Fruit fly (Drosophila melanogaster) whole organism, wandering third instar larva: ENCODE results near the gene Ufd4.

Experiments used
- Abd-B ChIP-seq: fragments of >200 bp; optimal IDR thresholded peaks from 2 replicates; lab custom pipeline; 2017; ENCODE audit warnings: missing biosample characterization, missing genetic modification characterization
- CG32264 ChIP-seq: fragments of 200-800 bp; sonication (Bioruptor generic); optimal IDR thresholded peaks from 2 replicates; lab custom pipeline; 2016; ENCODE audit warnings: missing biosample characterization, missing genetic modification characterization
- CG9705 ChIP-seq: fragments of 200-800 bp; sonication (Bioruptor generic); optimal IDR thresholded peaks from 2 replicates; lab custom pipeline; 2018; ENCODE audit warnings: missing biosample characterization, mild to moderate bottlenecking, missing genetic modification characterization
- CrebA ChIP-seq: fragments of 200-800 bp; sonication (Bioruptor generic); optimal IDR thresholded peaks from 2 replicates; lab custom pipeline; 2016; ENCODE audit warnings: missing biosample characterization, mild to moderate bottlenecking, missing genetic modification characterization, borderline replicate concordance
- Dfd ChIP-seq: fragments of >200 bp; optimal IDR thresholded peaks from 2 replicates; lab custom pipeline; 2017; ENCODE audit warnings: missing biosample characterization, missing genetic modification characterization
- GATAd ChIP-seq: sonication (Bioruptor generic); optimal IDR thresholded peaks from 2 replicates; lab custom pipeline; 2016; ENCODE audit warnings: missing biosample characterization, missing genetic modification characterization
- HLH106 ChIP-seq: fragments of 200-800 bp; optimal IDR thresholded peaks from 3 replicates; lab custom pipeline; 2019; ENCODE audit warnings: missing biosample characterization, mild to moderate bottlenecking, missing genetic modification characterization, moderate library complexity
- Hnf4 ChIP-seq: fragments of 200-800 bp; sonication (Bioruptor generic); optimal IDR thresholded peaks from 2 replicates; lab custom pipeline; 2016; ENCODE audit warnings: missing biosample characterization, mild to moderate bottlenecking, missing genetic modification characterization
- Hr78 ChIP-seq: fragments of >200 bp; optimal IDR thresholded peaks from 2 replicates; lab custom pipeline; 2017; ENCODE audit warnings: missing biosample characterization, missing genetic modification characterization
- Hr83 ChIP-seq: fragments of 200-300 bp; sonication (Bioruptor generic); optimal IDR thresholded peaks from 2 replicates; lab custom pipeline; 2016; ENCODE audit warnings: missing biosample characterization, mild to moderate bottlenecking, missing genetic modification characterization, moderate library complexity; ENCODE audit not compliant: poor library complexity, severe bottlenecking
- Jra ChIP-seq: sonication (Bioruptor generic); optimal IDR thresholded peaks from 2 replicates; lab custom pipeline; 2016; ENCODE audit warnings: missing biosample characterization, missing genetic modification characterization
- Mio ChIP-seq: sonication (Bioruptor generic); optimal IDR thresholded peaks from 2 replicates; lab custom pipeline; 2016; ENCODE audit warnings: missing biosample characterization, missing genetic modification characterization
- Myc ChIP-seq: fragments of >200 bp; optimal IDR thresholded peaks from 2 replicates; lab custom pipeline; 2017
- N ChIP-seq: fragments of >200 bp; optimal IDR thresholded peaks from 2 replicates; lab custom pipeline; 2018; ENCODE audit warnings: missing biosample characterization, missing external identifiers, missing genetic modification characterization
- OdsH ChIP-seq: fragments of 200-800 bp; sonication (Bioruptor generic); optimal IDR thresholded peaks from 2 replicates; lab custom pipeline; 2016; ENCODE audit warnings: missing biosample characterization, mild to moderate bottlenecking, missing genetic modification characterization
- Rel ChIP-seq, 2 experiments: fragments of 200-800 bp; sonication (Bioruptor generic) in 1 of 2; optimal IDR thresholded peaks; 2 replicates in 1 of 2; 3 replicates in 1 of 2; lab custom pipeline; 2016 to 2019; ENCODE audit warnings: mild to moderate bottlenecking in 2 of 2, missing biosample characterization in 2 of 2, missing genetic modification characterization in 2 of 2, moderate library complexity in 1 of 2
- Sp1 ChIP-seq: fragments of 200-800 bp; sonication (Bioruptor generic); optimal IDR thresholded peaks from 3 replicates; lab custom pipeline; 2019; ENCODE audit warnings: missing biosample characterization, mild to moderate bottlenecking, missing genetic modification characterization, moderate library complexity
- br ChIP-seq: fragments of 200-800 bp; sonication (Bioruptor generic); optimal IDR thresholded peaks from 2 replicates; lab custom pipeline; 2016; ENCODE audit warnings: missing biosample characterization, missing genetic modification characterization
- brk ChIP-seq: fragments of 200-800 bp; sonication (Bioruptor generic); optimal IDR thresholded peaks from 2 replicates; lab custom pipeline; 2016; ENCODE audit warnings: missing biosample characterization, mild to moderate bottlenecking, missing genetic modification characterization
- dsf ChIP-seq: sonication (Bioruptor generic); optimal IDR thresholded peaks from 2 replicates; lab custom pipeline; 2016; ENCODE audit warnings: missing biosample characterization, missing genetic modification characterization, borderline replicate concordance
- ey ChIP-seq: fragments of 200-800 bp; sonication (Bioruptor generic); optimal IDR thresholded peaks from 2 replicates; lab custom pipeline; 2016; ENCODE audit warnings: missing biosample characterization, missing genetic modification characterization
- foxo ChIP-seq, 2 experiments: fragments of 200-800 bp; sonication (Bioruptor generic); optimal IDR thresholded peaks; 2 replicates in 1 of 2; 3 replicates in 1 of 2; lab custom pipeline; 2016 to 2017; ENCODE audit warnings: missing biosample characterization in 2 of 2, missing genetic modification characterization in 2 of 2
- fru ChIP-seq: fragments of 200-800 bp; sonication (Bioruptor generic); optimal IDR thresholded peaks from 3 replicates; lab custom pipeline; 2016; ENCODE audit warnings: missing biosample characterization, mild to moderate bottlenecking, missing genetic modification characterization
- jim ChIP-seq: fragments of 175-275, 200-325 bp; sonication (Bioruptor generic); optimal IDR thresholded peaks from 2 replicates; lab custom pipeline; 2016; ENCODE audit warnings: missing biosample characterization, mild to moderate bottlenecking, missing genetic modification characterization
- lola ChIP-seq: fragments of >200 bp; optimal IDR thresholded peaks from 2 replicates; lab custom pipeline; 2017; ENCODE audit warnings: missing biosample characterization, missing genetic modification characterization
- psq ChIP-seq: fragments of 200-800 bp; sonication (Bioruptor generic); optimal IDR thresholded peaks from 3 replicates; lab custom pipeline; 2017; ENCODE audit warnings: missing biosample characterization, mild to moderate bottlenecking, missing genetic modification characterization, moderate library complexity
- rgr ChIP-seq: fragments of 200-800 bp; sonication (Bioruptor generic); optimal IDR thresholded peaks from 3 replicates; lab custom pipeline; 2016; ENCODE audit warnings: missing biosample characterization, mild to moderate bottlenecking, missing genetic modification characterization
- sage ChIP-seq: fragments of 200-800 bp; sonication (Bioruptor generic); optimal IDR thresholded peaks from 2 replicates; lab custom pipeline; 2016; ENCODE audit warnings: missing biosample characterization, mild to moderate bottlenecking, missing genetic modification characterization
- tai ChIP-seq: sonication (Bioruptor generic); optimal IDR thresholded peaks from 2 replicates; lab custom pipeline; 2016; ENCODE audit warnings: missing biosample characterization, missing genetic modification characterization
- usp ChIP-seq: fragments of >200 bp; optimal IDR thresholded peaks from 2 replicates; lab custom pipeline; 2017; ENCODE audit warnings: missing biosample characterization, missing genetic modification characterization
- woc ChIP-seq: sonication (Bioruptor generic); optimal IDR thresholded peaks from 2 replicates; lab custom pipeline; 2016; ENCODE audit warnings: missing biosample characterization, mild to moderate bottlenecking, missing genetic modification characterization

The Ufd4 gene

DNA sequence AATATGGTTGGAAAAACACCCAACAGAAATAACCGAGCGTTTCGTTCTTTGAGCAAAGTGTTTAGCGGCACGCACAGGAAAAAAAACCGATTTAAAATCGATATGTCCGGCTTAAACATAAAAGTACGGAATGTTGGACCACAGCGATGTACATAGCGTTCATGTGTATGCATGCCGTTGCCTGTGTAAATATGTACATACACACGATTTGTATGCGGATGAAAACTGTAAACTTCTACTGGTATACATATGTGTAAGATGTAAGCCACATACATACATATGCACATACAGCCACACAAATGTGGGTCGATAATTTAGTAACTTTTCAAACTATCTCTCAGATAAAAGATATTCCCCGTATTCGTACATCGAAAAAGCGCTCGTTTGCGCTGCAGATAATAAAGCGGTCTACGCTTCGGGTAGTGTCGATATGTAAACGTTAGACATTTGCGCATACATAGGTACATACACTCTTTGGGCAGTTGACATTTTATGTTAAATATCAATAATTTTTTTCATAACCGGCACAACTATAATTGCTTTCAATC, 42.4 kb downstream of the Ufd4 start:
- TF ChIP-seq psq (GFP tag; lab: Kevin White, UChicago) (no peak), Rel (GFP tag; optimal IDR thresholded peaks at IDR 0.05; lab: Kevin White, UChicago) (no peak), Rel (tag; optimal IDR thresholded peaks at IDR 0.05; lab: Kevin White, UChicago) (peak; percentile 7)

DNA sequence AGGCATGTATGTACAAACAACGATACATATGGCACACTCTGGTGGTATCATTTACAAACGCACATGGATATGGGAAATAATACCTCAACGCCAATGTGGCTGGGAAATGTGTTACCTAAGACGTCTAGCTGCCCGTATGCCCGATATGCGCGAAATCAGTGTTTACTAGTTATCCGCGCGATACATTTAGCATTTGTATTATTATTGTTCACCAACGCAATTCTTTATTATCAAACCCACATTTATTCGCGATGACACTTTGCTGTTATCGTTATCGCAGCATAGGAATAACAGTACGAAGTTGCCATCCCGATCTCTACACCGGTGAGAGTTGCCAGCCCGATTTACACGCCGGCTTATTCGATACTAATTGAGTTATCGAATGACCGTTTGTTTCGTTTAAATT, 45.4 kb downstream of the Ufd4 start, which contains the start of gene chico:
Gene chico, minus strand, starts transcription at position 294 of the 406 bp plus-strand sequence.
- TF ChIP-seq Hr83 (GFP tag; lab: Kevin White, UChicago) (peak; percentile 4), Mio (GFP tag; lab: Kevin White, UChicago) (no peak), Jra (GFP tag; lab: Kevin White, UChicago) (peak; percentile 22), Abd-B (GFP tag; lab: Kevin White, UChicago) (no peak), tai (no peak), Myc (lab: Kevin White, UChicago) (peak; percentile 38), Hr78 (GFP tag; lab: Kevin White, UChicago) (no peak), rgr (GFP tag; lab: Kevin White, UChicago) (no peak), lola (GFP tag; lab: Kevin White, UChicago) (no peak), sage (GFP tag; lab: Kevin White, UChicago) (no peak), Rel (GFP tag; optimal IDR thresholded peaks at IDR 0.05; lab: Kevin White, UChicago) (no peak), Rel (tag; optimal IDR thresholded peaks at IDR 0.05; lab: Kevin White, UChicago) (peak; percentile 18), Sp1 (GFP tag; lab: Kevin White, UChicago) (no peak), Hnf4 (GFP tag; lab: Kevin White, UChicago) (no peak), br (GFP tag; lab: Kevin White, UChicago) (no peak), GATAd (GFP tag; lab: Kevin White, UChicago) (no peak), foxo (GFP tag; optimal IDR thresholded peaks at IDR 0.05; lab: Kevin White, UChicago) (no peak), N (GFP tag; lab: Kevin White, UChicago) (no peak), CG9705 (no peak), brk (GFP tag; lab: Kevin White, UChicago) (no peak), OdsH (GFP tag; lab: Kevin White, UChicago) (no peak), CG32264 (no peak), jim (no peak), woc (GFP tag; lab: Kevin White, UChicago) (no peak)

DNA sequence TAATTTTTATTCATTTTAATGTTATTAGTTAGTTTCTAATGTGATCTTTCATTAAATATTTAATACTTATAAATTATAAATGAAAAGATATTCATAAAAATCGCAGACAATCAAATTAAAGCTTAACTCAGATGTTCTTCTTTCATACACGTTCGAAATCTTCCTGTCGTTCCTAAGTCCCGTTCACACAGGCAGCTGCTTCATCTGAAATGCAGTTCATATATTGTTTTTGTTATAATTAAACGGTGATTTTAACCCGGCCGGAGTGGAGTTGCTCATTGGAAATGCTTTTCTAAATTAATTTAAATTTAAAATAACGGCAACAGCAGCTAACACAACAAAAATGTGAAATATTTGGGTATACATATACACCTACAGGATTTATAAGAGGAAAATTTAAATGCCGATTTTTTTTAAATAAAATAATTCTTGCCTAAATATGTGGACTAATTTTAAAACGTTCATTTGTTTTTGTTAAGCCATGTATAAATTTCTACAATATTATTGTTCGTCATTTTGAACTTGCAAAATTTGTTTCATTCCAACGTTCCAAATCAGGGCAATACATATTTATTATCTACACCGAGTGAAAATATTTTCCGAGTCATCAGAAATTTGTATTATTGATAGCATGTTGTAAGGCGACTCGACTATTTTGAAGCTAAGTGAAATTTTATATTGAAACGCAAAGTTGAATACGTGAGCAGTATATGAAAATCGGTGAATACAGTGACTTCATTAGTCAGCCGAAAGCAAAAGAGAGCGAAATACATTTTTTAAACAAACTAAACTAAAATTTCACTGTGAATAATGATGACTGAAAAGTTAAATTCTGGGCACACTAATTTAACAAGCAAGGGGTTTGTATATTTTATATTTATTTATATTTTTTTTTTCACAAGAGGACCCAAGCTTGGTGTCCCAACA, 53.2 kb downstream of the Ufd4 start, which contains the start of gene me31B:
Gene me31B, plus strand, starts transcription at position 616 of the 927 bp plus-strand sequence.
- TF ChIP-seq N (GFP tag; lab: Kevin White, UChicago) (no peak), Hnf4 (GFP tag; lab: Kevin White, UChicago) (peak; percentile 1), woc (GFP tag; lab: Kevin White, UChicago) (peak; percentile 76), Rel (GFP tag; optimal IDR thresholded peaks at IDR 0.05; lab: Kevin White, UChicago) (no peak), Rel (tag; optimal IDR thresholded peaks at IDR 0.05; lab: Kevin White, UChicago) (no peak)

DNA sequence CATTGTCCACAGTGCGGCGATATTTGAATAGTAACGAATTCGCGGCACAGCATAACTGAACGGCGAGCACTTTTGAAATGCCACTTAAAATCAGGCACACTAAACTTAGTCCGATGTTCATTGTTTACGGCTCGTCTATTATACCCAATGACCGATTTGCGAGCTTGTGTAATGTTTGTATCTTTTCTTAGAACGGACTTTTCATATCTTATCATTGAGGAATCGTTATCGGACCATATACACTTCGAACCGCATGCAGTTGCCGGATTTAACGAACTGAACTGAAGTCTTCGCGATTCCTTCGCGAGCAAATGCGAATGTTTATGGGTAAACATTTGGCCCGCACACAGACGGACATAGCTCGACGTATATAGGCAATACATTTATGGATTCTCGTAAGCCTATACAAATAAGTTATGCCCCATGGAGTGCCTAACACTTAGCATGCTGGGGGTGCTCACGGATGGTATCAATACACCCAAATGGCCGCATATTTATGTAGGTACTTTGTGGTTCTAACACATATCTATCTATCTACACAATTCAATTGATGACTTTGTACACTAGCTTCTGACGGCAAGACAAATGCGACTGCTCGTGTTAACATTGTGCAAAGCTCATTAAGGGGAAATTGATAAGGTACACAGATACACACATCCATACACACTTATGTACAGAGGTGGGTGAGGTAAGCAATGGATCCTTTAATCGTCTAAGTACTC, 54.3 kb downstream of the Ufd4 start, which contains the start of gene mthl15:
Gene mthl15, minus strand, starts transcription at position 593 of the 722 bp plus-strand sequence.
- no peak for TF ChIP-seq woc (GFP tag; lab: Kevin White, UChicago)
- no peak for TF ChIP-seq HLH106 (tag; lab: Kevin White, UChicago)
- TF ChIP-seq Jra (GFP tag; lab: Kevin White, UChicago): no peak
- no peak for TF ChIP-seq br (GFP tag; lab: Kevin White, UChicago)
- no peak for TF ChIP-seq GATAd (GFP tag; lab: Kevin White, UChicago)
- TF ChIP-seq CG32264: no peak
- TF ChIP-seq lola (GFP tag; lab: Kevin White, UChicago): no peak
- no peak for TF ChIP-seq jim
- TF ChIP-seq Hr83 (GFP tag; lab: Kevin White, UChicago): no peak
- TF ChIP-seq CrebA (GFP tag; lab: Kevin White, UChicago): no peak
- no peak for TF ChIP-seq tai
- TF ChIP-seq ey (GFP tag; lab: Kevin White, UChicago): no peak
- no peak for TF ChIP-seq Mio (GFP tag; lab: Kevin White, UChicago)
- no peak for TF ChIP-seq Hnf4 (GFP tag; lab: Kevin White, UChicago)
- TF ChIP-seq fru (GFP tag; lab: Kevin White, UChicago): no peak
- TF ChIP-seq Dfd: no peak
- TF ChIP-seq dsf: no peak
- no peak for TF ChIP-seq sage (GFP tag; lab: Kevin White, UChicago)
- no peak for TF ChIP-seq usp (GFP tag; lab: Kevin White, UChicago)
